Worm (Caenorhabditis elegans) whole organism, mixed stage, embryonic: Measurements from ENCODE around the gene T19D12.10.

Experiments used
- M03D4.4 ChIP-seq: sonication (generic microtip); optimal IDR thresholded peaks from 2 replicates; lab custom pipeline; 2017; ENCODE audit warnings: mild to moderate bottlenecking, missing genetic modification characterization, missing compliant biosample characterization
- bed-3 ChIP-seq: fragments of 200-800 bp; sonication (Bioruptor generic); optimal IDR thresholded peaks from 3 replicates; lab custom pipeline; 2018; ENCODE audit warnings: mild to moderate bottlenecking, missing genetic modification characterization, moderate library complexity, missing compliant biosample characterization
- blmp-1 ChIP-seq: fragments of 150-350 bp; optimal IDR thresholded peaks from 2 replicates; lab custom pipeline; 2014; ENCODE audit warnings: missing biosample characterization, missing genetic modification characterization
- ceh-39 ChIP-seq: fragments of 150-350 bp; optimal IDR thresholded peaks from 2 replicates; lab custom pipeline; 2014; ENCODE audit warnings: missing biosample characterization, missing genetic modification characterization
- ceh-43 ChIP-seq: fragments of 200-800 bp; sonication (Bioruptor generic); optimal IDR thresholded peaks from 2 replicates; lab custom pipeline; 2018; ENCODE audit warnings: mild to moderate bottlenecking, missing genetic modification characterization, moderate library complexity, missing compliant biosample characterization
- ceh-83 ChIP-seq: fragments of 200-800 bp; sonication (Bioruptor generic); optimal IDR thresholded peaks from 2 replicates; lab custom pipeline; 2018; ENCODE audit warnings: mild to moderate bottlenecking, missing genetic modification characterization, missing compliant biosample characterization
- ces-1 ChIP-seq: fragments of 150-350 bp; optimal IDR thresholded peaks from 2 replicates; lab custom pipeline; 2014; ENCODE audit warnings: missing biosample characterization, missing genetic modification reagents, missing genetic modification characterization
- cnd-1 ChIP-seq: fragments of 200-800 bp; sonication (Bioruptor generic); optimal IDR thresholded peaks from 2 replicates; lab custom pipeline; 2018; ENCODE audit warnings: mild to moderate bottlenecking, missing genetic modification characterization, missing compliant biosample characterization
- drap-1 ChIP-seq: fragments of 200-800 bp; sonication (Bioruptor generic); optimal IDR thresholded peaks from 3 replicates; lab custom pipeline; 2018; ENCODE audit warnings: mild to moderate bottlenecking, missing genetic modification characterization, missing compliant biosample characterization
- elt-3 ChIP-seq: fragments of 150-350 bp; optimal IDR thresholded peaks from 2 replicates; lab custom pipeline; 2014; ENCODE audit warnings: missing biosample characterization, missing genetic modification characterization
- flh-1 ChIP-seq: fragments of 200-800 bp; sonication (Bioruptor generic); optimal IDR thresholded peaks from 2 replicates; lab custom pipeline; 2018; ENCODE audit warnings: mild to moderate bottlenecking, missing genetic modification characterization, moderate library complexity, missing compliant biosample characterization
- ham-2 ChIP-seq: fragments of 200-800 bp; sonication (Bioruptor generic); optimal IDR thresholded peaks from 2 replicates; lab custom pipeline; 2018; ENCODE audit warnings: mild to moderate bottlenecking, missing genetic modification characterization, missing compliant biosample characterization
- hlh-1 ChIP-seq: fragments of 150-350 bp; optimal IDR thresholded peaks from 2 replicates; lab custom pipeline; 2014; ENCODE audit warnings: missing biosample characterization, missing genetic modification reagents, missing genetic modification characterization
- lin-13 ChIP-seq: fragments of 150-350 bp; optimal IDR thresholded peaks from 2 replicates; lab custom pipeline; 2014; ENCODE audit warnings: missing biosample characterization, missing genetic modification characterization
- lin-32 ChIP-seq: fragments of 200-800 bp; sonication (Bioruptor generic); optimal IDR thresholded peaks from 2 replicates; lab custom pipeline; 2018; ENCODE audit warnings: mild to moderate bottlenecking, missing genetic modification characterization, missing compliant biosample characterization
- lsy-2 ChIP-seq: fragments of 150-350 bp; optimal IDR thresholded peaks from 2 replicates; lab custom pipeline; 2014; ENCODE audit warnings: missing biosample characterization, missing genetic modification characterization
- mab-5 ChIP-seq: fragments of 150-350 bp; optimal IDR thresholded peaks from 2 replicates; lab custom pipeline; 2014; ENCODE audit warnings: missing biosample characterization, missing genetic modification characterization
- mep-1 ChIP-seq: fragments of 150-350 bp; optimal IDR thresholded peaks from 2 replicates; lab custom pipeline; 2017; ENCODE audit warnings: missing biosample characterization, missing genetic modification reagents, missing genetic modification characterization, inconsistent platforms
- mls-2 ChIP-seq: sonication (generic microtip); optimal IDR thresholded peaks from 2 replicates; lab custom pipeline; 2016; ENCODE audit warnings: mild to moderate bottlenecking, missing genetic modification characterization, moderate library complexity, missing compliant biosample characterization
- nhr-12 ChIP-seq: fragments of 150-350 bp; optimal IDR thresholded peaks from 2 replicates; lab custom pipeline; 2014; ENCODE audit warnings: missing biosample characterization, missing genetic modification characterization
- nhr-2 ChIP-seq: fragments of 150-350 bp; optimal IDR thresholded peaks from 2 replicates; lab custom pipeline; 2014; ENCODE audit warnings: missing biosample characterization, missing genetic modification characterization
- nhr-237 ChIP-seq: fragments of 150-350 bp; optimal IDR thresholded peaks from 2 replicates; lab custom pipeline; 2014; ENCODE audit warnings: missing biosample characterization, missing genetic modification characterization
- nhr-28 ChIP-seq: fragments of 150-350 bp; optimal IDR thresholded peaks from 2 replicates; lab custom pipeline; 2014; ENCODE audit warnings: missing biosample characterization, missing genetic modification characterization
- nhr-76 ChIP-seq: sonication (generic microtip); optimal IDR thresholded peaks from 2 replicates; lab custom pipeline; 2017; ENCODE audit warnings: missing biosample characterization, missing genetic modification characterization
- pha-4 ChIP-seq: fragments of 150-350 bp; optimal IDR thresholded peaks from 2 replicates; lab custom pipeline; 2018; ENCODE audit warnings: missing biosample characterization, missing genetic modification reagents, missing genetic modification characterization
- sem-2 ChIP-seq: fragments of 200-800 bp; sonication (Bioruptor generic); optimal IDR thresholded peaks from 2 replicates; lab custom pipeline; 2018; ENCODE audit warnings: mild to moderate bottlenecking, missing genetic modification characterization, missing compliant biosample characterization
- snpc-4 ChIP-seq: fragments of 150-350 bp; optimal IDR thresholded peaks from 2 replicates; lab custom pipeline; 2014; ENCODE audit warnings: missing biosample characterization, missing genetic modification characterization
- sptf-1 ChIP-seq: sonication (generic microtip); optimal IDR thresholded peaks from 2 replicates; lab custom pipeline; 2017; ENCODE audit warnings: mild to moderate bottlenecking, missing genetic modification characterization, moderate library complexity, missing compliant biosample characterization
- tbx-8 ChIP-seq: fragments of 200-800 bp; sonication (Bioruptor generic); optimal IDR thresholded peaks from 2 replicates; lab custom pipeline; 2018; ENCODE audit warnings: mild to moderate bottlenecking, missing genetic modification characterization, moderate library complexity, missing compliant biosample characterization
- unc-120 ChIP-seq: sonication (generic microtip); optimal IDR thresholded peaks from 2 replicates; lab custom pipeline; 2017; ENCODE audit warnings: missing genetic modification characterization, missing compliant biosample characterization; ENCODE audit not compliant: poor library complexity, severe bottlenecking
- unc-39 ChIP-seq: fragments of 150-350 bp; optimal IDR thresholded peaks from 2 replicates; lab custom pipeline; 2014; ENCODE audit warnings: missing biosample characterization, missing genetic modification characterization
- unc-62 ChIP-seq: fragments of 150-350 bp; optimal IDR thresholded peaks from 2 replicates; lab custom pipeline; 2014; ENCODE audit warnings: missing biosample characterization, missing genetic modification reagents, missing genetic modification characterization
- ztf-11 ChIP-seq: fragments of 150-350 bp; optimal IDR thresholded peaks from 2 replicates; lab custom pipeline; 2014; ENCODE audit warnings: missing biosample characterization, missing genetic modification characterization

Gene T19D12.10

ce11 chrII:6695388-6695787 is 36.7 kb upstream of the T19D12.10 start, which contains the start of gene C18H9.5:
TSS of gene C18H9.5 (minus strand) at chrII:6695566.
- TF ChIP-seq blmp-1 (tag; lab: Kevin White, UChicago) (no peak), bed-3 (no peak), pha-4 (no peak), ceh-39 (tag; lab: Kevin White, UChicago) (no peak), M03D4.4 (tag; lab: Kevin White, UChicago) (no peak), sptf-1 (tag; lab: Kevin White, UChicago) (no peak), lin-13 (no peak), nhr-76 (tag; lab: Kevin White, UChicago) (no peak), flh-1 (GFP tag; lab: Kevin White, UChicago) (no peak), sem-2 (no peak), ham-2 (GFP tag; lab: Kevin White, UChicago) (no peak)
- TF ChIP-seq, all 35 proteins: peak for 0

ce11 chrII:6689088-6689487 is 30.4 kb upstream of the T19D12.10 start:
- no peak for TF ChIP-seq nhr-237 (tag; lab: Kevin White, UChicago)
- TF ChIP-seq unc-62 (GFP tag; lab: Kevin White, UChicago), result no peak
- no peak for TF ChIP-seq elt-3 (tag; lab: Kevin White, UChicago)
- no peak for TF ChIP-seq hlh-1
- TF ChIP-seq tbx-8, result no peak
- TF ChIP-seq mab-5 (tag; lab: Kevin White, UChicago), result no peak
- TF ChIP-seq mep-1, result no peak
- no peak for TF ChIP-seq nhr-12 (tag; lab: Kevin White, UChicago)
- no peak for TF ChIP-seq cnd-1
- no peak for TF ChIP-seq sptf-1 (tag; lab: Kevin White, UChicago)
- no peak for TF ChIP-seq ham-2 (GFP tag; lab: Kevin White, UChicago)
- TF ChIP-seq ztf-11, result no peak
- TF ChIP-seq ceh-83, result no peak
- TF ChIP-seq flh-1 (GFP tag; lab: Kevin White, UChicago), result no peak

ce11 chrII:6685964-6686363 is 27.3 kb upstream of the T19D12.10 start:
- TF ChIP-seq ceh-39 (tag; lab: Kevin White, UChicago) (no peak), ceh-83 (no peak), unc-120 (tag; lab: Kevin White, UChicago) (no peak), ceh-43 (GFP tag; lab: Kevin White, UChicago) (no peak), mab-5 (tag; lab: Kevin White, UChicago) (no peak), nhr-2 (tag; lab: Kevin White, UChicago) (no peak), nhr-12 (tag; lab: Kevin White, UChicago) (no peak), ztf-11 (no peak), mls-2 (tag; lab: Kevin White, UChicago) (no peak)

- no peak for TF ChIP-seq M03D4.4 (tag; lab: Kevin White, UChicago)
- peak; percentile 23 for TF ChIP-seq ham-2 (GFP tag; lab: Kevin White, UChicago)
- no peak for TF ChIP-seq mls-2 (tag; lab: Kevin White, UChicago)
- TF ChIP-seq tbx-8, result no peak
- TF ChIP-seq unc-120 (tag; lab: Kevin White, UChicago), result peak; percentile 18
- TF ChIP-seq hlh-1, result no peak
- no peak for TF ChIP-seq ceh-43 (GFP tag; lab: Kevin White, UChicago)
- no peak for TF ChIP-seq nhr-28 (tag; lab: Kevin White, UChicago)
- TF ChIP-seq lsy-2, result peak; percentile 8
These were observed 25.1 kb upstream of the T19D12.10 start, which contains the start of gene gyf-1 for ce11 chrII:6683663-6684285. TSS of gene gyf-1 (plus strand) at chrII:6684235.

- no peak for TF ChIP-seq ceh-43 (GFP tag; lab: Kevin White, UChicago)
- TF ChIP-seq bed-3, result no peak
- TF ChIP-seq nhr-2 (tag; lab: Kevin White, UChicago), result no peak
- no peak for TF ChIP-seq lin-13
- TF ChIP-seq blmp-1 (tag; lab: Kevin White, UChicago), result no peak
- TF ChIP-seq nhr-76 (tag; lab: Kevin White, UChicago), result no peak
- TF ChIP-seq ham-2 (GFP tag; lab: Kevin White, UChicago), result no peak
- TF ChIP-seq nhr-237 (tag; lab: Kevin White, UChicago), result no peak
These were observed 24.3 kb upstream of the T19D12.10 start for ce11 chrII:6682918-6683317.

ce11 chrII:6681478-6681877 is 22.8 kb upstream of the T19D12.10 start:
- TF ChIP-seq lin-32 (GFP tag; lab: Kevin White, UChicago), result no peak
- TF ChIP-seq unc-39 (tag; lab: Kevin White, UChicago), result no peak
- no peak for TF ChIP-seq snpc-4 (tag; lab: Kevin White, UChicago)
- TF ChIP-seq drap-1 (GFP tag; lab: Kevin White, UChicago), result no peak
- TF ChIP-seq tbx-8, result no peak
- no peak for TF ChIP-seq sem-2
- TF ChIP-seq blmp-1 (tag; lab: Kevin White, UChicago), result no peak
- TF ChIP-seq nhr-12 (tag; lab: Kevin White, UChicago), result no peak
- no peak for TF ChIP-seq lin-13
- no peak for TF ChIP-seq ces-1 (GFP tag; lab: Kevin White, UChicago)
- TF ChIP-seq lsy-2, result no peak
- no peak for TF ChIP-seq mep-1
- TF ChIP-seq ham-2 (GFP tag; lab: Kevin White, UChicago), result no peak
- no peak for TF ChIP-seq cnd-1
